Worm (Caenorhabditis elegans): ENCODE measurements around the gene aqp-6.

Gene aqp-6

ce11 chrV:10683458-10683857 lies 35.2 kb downstream of the aqp-6 start:
- TF ChIP-seq nhr-48 (tag; optimal IDR thresholded peaks at IDR 0.05), result no peak
- TF ChIP-seq aly-2 (tag; optimal IDR thresholded peaks at IDR 0.05), result no peak
- no peak for TF ChIP-seq F44E2.7 (GFP tag; IDR thresholded peaks at IDR 0.05)
- TF ChIP-seq fkh-10 (GFP tag; optimal IDR thresholded peaks at IDR 0.05), result no peak
- no peak for TF ChIP-seq arid-1 (GFP tag; conservative IDR thresholded peaks at IDR 0.05)
- TF ChIP-seq daf-12 (tag; optimal IDR thresholded peaks at IDR 0.05), result no peak
- no peak for TF ChIP-seq php-3 (GFP tag; IDR thresholded peaks at IDR 0.05)
- TF ChIP-seq mxl-2 (GFP tag; conservative IDR thresholded peaks at IDR 0.05), result no peak
- no peak for TF ChIP-seq skn-1 (tag; optimal IDR thresholded peaks at IDR 0.05)
- no peak for TF ChIP-seq mes-2 (tag; optimal IDR thresholded peaks at IDR 0.05; ENCODE audit: poor library complexity, severe bottlenecking)
- TF ChIP-seq egl-43 (GFP tag; IDR thresholded peaks at IDR 0.05), result no peak
- TF ChIP-seq spr-3 (GFP tag; optimal IDR thresholded peaks at IDR 0.05), result no peak
- TF ChIP-seq nhr-6 (tag; optimal IDR thresholded peaks at IDR 0.05), result no peak

ce11 chrV:10684748-10685147 lies 36.5 kb downstream of the aqp-6 start:
- no peak for TF ChIP-seq ceh-62 (tag; optimal IDR thresholded peaks at IDR 0.05)
- TF ChIP-seq aha-1 (tag), result no peak
- no peak for TF ChIP-seq lir-3 (tag; optimal IDR thresholded peaks at IDR 0.05)
- TF ChIP-seq ceh-20 (GFP tag; IDR thresholded peaks at IDR 0.05), result no peak
- TF ChIP-seq ces-1 (GFP tag; optimal IDR thresholded peaks at IDR 0.05), result peak; percentile 23
- TF ChIP-seq duxl-1 (tag; optimal IDR thresholded peaks at IDR 0.05; ENCODE audit: poor library complexity), result no peak
- TF ChIP-seq dpl-1 (GFP tag; optimal IDR thresholded peaks at IDR 0.05), result no peak
- no peak for TF ChIP-seq lin-1 (GFP tag; IDR thresholded peaks at IDR 0.05)
- TF ChIP-seq hmg-1.1 (GFP tag; IDR thresholded peaks at IDR 0.05), result no peak
- TF ChIP-seq T20F7.1 (GFP tag; optimal IDR thresholded peaks at IDR 0.05), result no peak
- no peak for TF ChIP-seq Y105C5A.15 (GFP tag; IDR thresholded peaks at IDR 0.05)
- TF ChIP-seq nhr-10 (tag; optimal IDR thresholded peaks at IDR 0.05), result no peak
- peak; percentile 18 for TF ChIP-seq fkh-10 (GFP tag; optimal IDR thresholded peaks at IDR 0.05)
- TF ChIP-seq zfp-3 (GFP tag; conservative IDR thresholded peaks at IDR 0.05), result no peak

- TF ChIP-seq ztf-11 (tag; optimal IDR thresholded peaks at IDR 0.05), result no peak
Observed at ce11 chrV:10687601-10688000, 39.4 kb downstream of the aqp-6 start, which contains the start of gene F29F11.20. F29F11.20 (plus strand) TSS chrV:10687901.

- peak in 1 of 2 experiments; percentile 7 for TF ChIP-seq unc-62 (GFP tag; optimal IDR thresholded peaks at IDR 0.05 in 1 of 2)
- no peak for TF ChIP-seq unc-62 (tag; optimal IDR thresholded peaks at IDR 0.05)
- TF ChIP-seq lin-13 (GFP tag; optimal IDR thresholded peaks at IDR 0.05), result no peak
Observed at ce11 chrV:10691313-10691712, 43.1 kb downstream of the aqp-6 start.

DNA sequence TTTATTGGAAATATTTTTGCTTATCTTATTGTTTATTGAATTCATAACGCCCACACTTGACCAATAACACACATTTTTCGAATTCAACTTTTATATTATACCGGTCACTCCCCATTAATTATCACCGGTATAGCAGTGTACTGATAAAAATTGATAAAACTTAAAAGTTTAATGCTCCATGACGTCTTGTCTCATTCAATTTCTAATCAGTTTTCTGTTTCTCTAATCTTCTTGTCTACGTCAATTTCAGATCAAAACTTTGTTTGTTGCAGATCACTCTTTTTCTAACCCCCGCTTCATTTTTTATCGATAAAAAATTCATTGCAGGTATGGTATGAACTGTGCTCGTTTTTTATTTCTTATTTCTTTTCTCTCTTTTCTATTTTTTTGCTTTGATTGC lies 45.5 kb downstream of the aqp-6 start:
- TF ChIP-seq tag-97 (GFP tag; IDR thresholded peaks at IDR 0.05) (no peak), sdz-12 (GFP tag; optimal IDR thresholded peaks at IDR 0.05) (no peak), Y5F2A.4 (GFP tag; optimal IDR thresholded peaks at IDR 0.05) (no peak), ces-1 (GFP tag; optimal IDR thresholded peaks at IDR 0.05) (no peak), nhr-28 (tag; optimal IDR thresholded peaks at IDR 0.05) (peak; percentile 87), mdl-1 (tag; optimal IDR thresholded peaks at IDR 0.05) (peak in 1 of 2 experiments; percentile 72), lin-29 (GFP tag; IDR thresholded peaks at IDR 0.05) (no peak), madf-9 (GFP tag; conservative IDR thresholded peaks at IDR 0.05) (no peak), ztf-11 (tag; optimal IDR thresholded peaks at IDR 0.05) (no peak), nhr-111 (GFP tag; optimal IDR thresholded peaks at IDR 0.05) (no peak), zfp-3 (GFP tag; conservative IDR thresholded peaks at IDR 0.05) (no peak), gei-8 (GFP tag; optimal IDR thresholded peaks at IDR 0.05) (no peak), mxl-3 (GFP tag; optimal IDR thresholded peaks at IDR 0.05) (no peak), ceh-20 (GFP tag; IDR thresholded peaks at IDR 0.05) (0 out of 2 replicates have a peak, but pooled peaks have one; percentile 29), mxl-2 (GFP tag; conservative IDR thresholded peaks at IDR 0.05) (no peak), lin-1 (GFP tag; IDR thresholded peaks at IDR 0.05) (peak; percentile 92), skn-1 (tag; optimal IDR thresholded peaks at IDR 0.05) (no peak), ama-1 (optimal IDR thresholded peaks at IDR 0.05) (no peak), dmd-6 (GFP tag; IDR thresholded peaks at IDR 0.05) (peak; percentile 99), php-3 (GFP tag; IDR thresholded peaks at IDR 0.05) (peak; percentile 93), dve-1 (tag; optimal IDR thresholded peaks at IDR 0.05; ENCODE audit: insufficient read depth) (peak; percentile 93), dmd-8 (GFP tag; IDR thresholded peaks at IDR 0.05) (no peak), nhr-102 (tag; optimal IDR thresholded peaks at IDR 0.05) (peak; percentile 76), daf-12 (tag; optimal IDR thresholded peaks at IDR 0.05) (no peak)
